In genomic region chrX:16403424-16403823, ce11 we compare ENCODE assay signal across 7 worm cellular contexts.
TF ChIP-seq lines count a peak whose summit lies in the region.

No protein-coding gene starts in this region.

TF ChIP-seq in whole organism, L1 larva, 84 proteins besides CTCF, POLR2A, EP300 and RAD21:
- TF ChIP-seq rnt-1 (tag; optimal IDR thresholded peaks at IDR 0.05; lab: Kevin White, UChicago) (peak; percentile 6), mef-2 (tag; optimal IDR thresholded peaks at IDR 0.05; lab: Kevin White, UChicago) (no peak)

TF ChIP-seq in whole organism, L2 larva, 48 proteins besides CTCF, POLR2A, EP300 and RAD21:
- TF ChIP-seq unc-55 (GFP tag; optimal IDR thresholded peaks at IDR 0.05; lab: Kevin White, UChicago) (peak; percentile 29), C34F6.9 (tag; optimal IDR thresholded peaks at IDR 0.05; lab: Kevin White, UChicago) (no peak)

TF ChIP-seq in whole organism, L3 larva, 47 proteins besides CTCF, POLR2A, EP300 and RAD21:
- TF ChIP-seq zag-1 (tag; optimal IDR thresholded peaks at IDR 0.05; lab: Kevin White, UChicago) (no peak), nhr-67 (tag; optimal IDR thresholded peaks at IDR 0.05; lab: Kevin White, UChicago) (no peak), lin-39 (tag; optimal IDR thresholded peaks at IDR 0.05; lab: Kevin White, UChicago) (peak; percentile 13), snpc-4 (tag; optimal IDR thresholded peaks at IDR 0.05; lab: Kevin White, UChicago) (no peak), ztf-4 (tag; optimal IDR thresholded peaks at IDR 0.05; lab: Kevin White, UChicago) (no peak), fkh-10 (GFP tag; optimal IDR thresholded peaks at IDR 0.05; lab: Kevin White, UChicago) (no peak), unc-39 (tag; optimal IDR thresholded peaks at IDR 0.05; lab: Kevin White, UChicago) (no peak)
TF ChIP-seq in whole organism, L3 larva: peak in this region for 1.

TF ChIP-seq in whole organism, L4 larva, 104 proteins besides CTCF, POLR2A, EP300 and RAD21:
- TF ChIP-seq set-16 (GFP tag; IDR thresholded peaks at IDR 0.05; lab: Robert Waterston, UW) (peak; percentile 97), F37D6.2 (tag; optimal IDR thresholded peaks at IDR 0.05; lab: Kevin White, UChicago) (no peak), jun-1 (tag; optimal IDR thresholded peaks at IDR 0.05; lab: Kevin White, UChicago) (no peak), nhr-41 (GFP tag; IDR thresholded peaks at IDR 0.05; lab: Robert Waterston, UW) (no peak), Y48G9A.11 (GFP tag; IDR thresholded peaks at IDR 0.05; lab: Robert Waterston, UW) (0 out of 2 replicates have a peak, but pooled peaks have one; percentile 35), tra-1 (GFP tag; IDR thresholded peaks at IDR 0.05; lab: Robert Waterston, UW) (0 out of 2 replicates have a peak, but pooled peaks have one; percentile 43), lir-3 (tag; optimal IDR thresholded peaks at IDR 0.05; lab: Kevin White, UChicago) (no peak), mxl-3 (GFP tag; optimal IDR thresholded peaks at IDR 0.05; lab: Kevin White, UChicago) (peak; percentile 34), hlh-11 (tag; optimal IDR thresholded peaks at IDR 0.05; lab: Kevin White, UChicago) (peak; percentile 34), egl-43 (GFP tag; IDR thresholded peaks at IDR 0.05; lab: Robert Waterston, UW) (0 out of 2 replicates have a peak, but pooled peaks have one; percentile 48)

TF ChIP-seq in whole organism, midembryonic, 9 proteins besides CTCF, POLR2A, EP300 and RAD21:
- TF ChIP-seq T22C8.4 (GFP tag; IDR thresholded peaks at IDR 0.05; lab: Robert Waterston, UW) (no peak), klf-2 (GFP tag; conservative IDR thresholded peaks at IDR 0.05; lab: Robert Waterston, UW) (no peak; the same call in 1 of the 2 replicates), flt-1 (GFP tag; IDR thresholded peaks at IDR 0.05; lab: Robert Waterston, UW) (0 out of 2 replicates have a peak, but pooled peaks have one; percentile 28)

TF ChIP-seq in whole organism, mixed stage, embryonic, 35 proteins besides CTCF, POLR2A, EP300 and RAD21:
- peak; percentile 7 for TF ChIP-seq unc-120 (tag; optimal IDR thresholded peaks at IDR 0.05; lab: Kevin White, UChicago; ENCODE audit: poor library complexity, severe bottlenecking)
- peak; percentile 69 for TF ChIP-seq ceh-83 (GFP tag; optimal IDR thresholded peaks at IDR 0.05; lab: Kevin White, UChicago)
- TF ChIP-seq snpc-4 (tag; optimal IDR thresholded peaks at IDR 0.05; lab: Kevin White, UChicago) = no peak
- no peak for TF ChIP-seq sem-2 (GFP tag; optimal IDR thresholded peaks at IDR 0.05; lab: Kevin White, UChicago)
- TF ChIP-seq ceh-39 (tag; optimal IDR thresholded peaks at IDR 0.05; lab: Kevin White, UChicago) = no peak
- no peak for TF ChIP-seq mep-1 (tag; optimal IDR thresholded peaks at IDR 0.05; lab: Kevin White, UChicago)
- TF ChIP-seq lsy-2 (tag; optimal IDR thresholded peaks at IDR 0.05; lab: Kevin White, UChicago) = no peak
- TF ChIP-seq elt-1 (tag; optimal IDR thresholded peaks at IDR 0.05; lab: Kevin White, UChicago; ENCODE audit: borderline replicate concordance, insufficient read depth) = no peak
- TF ChIP-seq tbx-8 (GFP tag; optimal IDR thresholded peaks at IDR 0.05; lab: Kevin White, UChicago) = no peak
- no peak for TF ChIP-seq sptf-1 (tag; optimal IDR thresholded peaks at IDR 0.05; lab: Kevin White, UChicago)
- TF ChIP-seq nhr-2 (tag; optimal IDR thresholded peaks at IDR 0.05; lab: Kevin White, UChicago) = no peak
- TF ChIP-seq ces-1 (GFP tag; optimal IDR thresholded peaks at IDR 0.05; lab: Kevin White, UChicago) = no peak

TF ChIP-seq in whole organism, young adult, 124 proteins besides CTCF, POLR2A, EP300 and RAD21:
- no peak for TF ChIP-seq mxl-1 (tag; optimal IDR thresholded peaks at IDR 0.05; lab: Kevin White, UChicago)
- peak; percentile 87; the same call in 1 of the 2 replicates for TF ChIP-seq egrh-3 (GFP tag; IDR thresholded peaks at IDR 0.05; lab: Robert Waterston, UW)
- TF ChIP-seq zfh-2 (GFP tag; conservative IDR thresholded peaks at IDR 0.05; lab: Robert Waterston, UW) = peak; percentile 93
